Fruit fly (Drosophila melanogaster): ENCODE measurements around the gene twin.

The twin gene

dm6 chr3R:24188619-24189018 is 33.1 kb downstream of the twin start, which contains the start of gene CG5515 (continued):
- TF ChIP-seq CG4854 (GFP tag; optimal IDR thresholded peaks at IDR 0.05) (peak; percentile 52), Sox100B (GFP tag; optimal IDR thresholded peaks at IDR 0.05) (no peak), tin (GFP tag; optimal IDR thresholded peaks at IDR 0.05) (peak; percentile 72), Elba2 (GFP tag; optimal IDR thresholded peaks at IDR 0.05) (no peak), Dek (tag; optimal IDR thresholded peaks at IDR 0.05) (peak; percentile 29), MTF-1 (GFP tag; optimal IDR thresholded peaks at IDR 0.05; ENCODE audit: borderline replicate concordance) (no peak), vnd (GFP tag; IDR thresholded peaks at IDR 0.05; ENCODE audit: partially characterized antibody) (peak; percentile 83), CG18011 (GFP tag; optimal IDR thresholded peaks at IDR 0.05) (peak; percentile 66), CG7987 (GFP tag; optimal IDR thresholded peaks at IDR 0.05) (peak; percentile 9), grn (GFP tag; optimal IDR thresholded peaks at IDR 0.05) (no peak), CG14667 (GFP tag; IDR thresholded peaks at IDR 0.05) (no peak), Jarid2 (GFP tag; optimal IDR thresholded peaks at IDR 0.05) (no peak), nau (GFP tag; optimal IDR thresholded peaks at IDR 0.05) (no peak), CG1024 (GFP tag; IDR thresholded peaks at IDR 0.05) (peak; percentile 51), Spps (tag; optimal IDR thresholded peaks at IDR 0.05) (peak; percentile 20), rib (GFP tag; IDR thresholded peaks at IDR 0.05) (no peak), E2f2 (GFP tag; IDR thresholded peaks at IDR 0.05) (peak; percentile 86), gcm (GFP tag; optimal IDR thresholded peaks at IDR 0.05) (no peak), ase (GFP tag; IDR thresholded peaks at IDR 0.05) (peak; percentile 83), fd3F (GFP tag; optimal IDR thresholded peaks at IDR 0.05) (peak; percentile 68), Fer1 (GFP tag; optimal IDR thresholded peaks at IDR 0.05) (peak; percentile 54), Atf3 (GFP tag; optimal IDR thresholded peaks at IDR 0.05) (peak; percentile 70), al (GFP tag; IDR thresholded peaks at IDR 0.05) (peak; percentile 72), ftz-f1 (GFP tag; optimal IDR thresholded peaks at IDR 0.05) (no peak), CG1602 (GFP tag; optimal IDR thresholded peaks at IDR 0.05) (peak; percentile 69), Dad (GFP tag; optimal IDR thresholded peaks at IDR 0.05) (peak; percentile 86), Hr39 (optimal IDR thresholded peaks at IDR 0.05) (no peak), CG12659 (GFP tag; optimal IDR thresholded peaks at IDR 0.05) (peak; percentile 81), CG12071 (GFP tag; optimal IDR thresholded peaks at IDR 0.05) (no peak), hb (GFP tag; IDR thresholded peaks at IDR 0.05; ENCODE audit: partially characterized antibody) (peak; percentile 80), caup (GFP tag; optimal IDR thresholded peaks at IDR 0.05; ENCODE audit: severe bottlenecking) (peak; percentile 67), CG17829 (tag; optimal IDR thresholded peaks at IDR 0.05) (peak; percentile 66), CG12104 (GFP tag; optimal IDR thresholded peaks at IDR 0.05) (peak; percentile 56), nerfin-2 (GFP tag; IDR thresholded peaks at IDR 0.05; ENCODE audit: partially characterized antibody) (peak; percentile 88), sug (tag; optimal IDR thresholded peaks at IDR 0.05) (peak; percentile 74), Neu2 (GFP tag; optimal IDR thresholded peaks at IDR 0.05; ENCODE audit: borderline replicate concordance) (no peak), CG9932 (GFP tag; IDR thresholded peaks at IDR 0.05) (peak; percentile 88), Hsf (GFP tag; optimal IDR thresholded peaks at IDR 0.05) (peak; percentile 90), kah (GFP tag; optimal IDR thresholded peaks at IDR 0.05) (no peak), CG8089 (GFP tag; optimal IDR thresholded peaks at IDR 0.05) (peak; percentile 73), CG12219 (GFP tag; optimal IDR thresholded peaks at IDR 0.05) (peak; percentile 3), slp2 (GFP tag; optimal IDR thresholded peaks at IDR 0.05) (peak; percentile 40), BtbVII (GFP tag; optimal IDR thresholded peaks at IDR 0.05) (no peak), CG31224 (GFP tag; IDR thresholded peaks at IDR 0.05) (peak; percentile 47; the same call in 1 of the 2 replicates), CG9215 (GFP tag; IDR thresholded peaks at IDR 0.05) (peak; percentile 64), odd (GFP tag; optimal IDR thresholded peaks at IDR 0.05) (no peak), CG4360 (GFP tag; IDR thresholded peaks at IDR 0.05) (no peak), eve (GFP tag; optimal IDR thresholded peaks at IDR 0.05) (no peak), klu (GFP tag; IDR thresholded peaks at IDR 0.05) (peak; percentile 51; the same call in 1 of the 2 replicates), CG9437 (GFP tag; optimal IDR thresholded peaks at IDR 0.05) (peak; percentile 35), az2 (GFP tag; optimal IDR thresholded peaks at IDR 0.05) (peak; percentile 63)
